Fruit fly (Drosophila melanogaster) whole organism, adult: ENCODE results near the gene CG8925.

Experiments used
- CG11617 ChIP-seq: fragments of 200-800 bp; sonication (Bioruptor generic); optimal IDR thresholded peaks from 2 replicates; lab custom pipeline; 2017; ENCODE audit warnings: mild to moderate bottlenecking, missing biosample characterization, missing genetic modification reagents, missing genetic modification characterization
- CG12768 ChIP-seq: fragments of 200-800 bp; sonication (Bioruptor generic); optimal IDR thresholded peaks from 2 replicates; lab custom pipeline; 2017; ENCODE audit warnings: missing biosample characterization, missing genetic modification characterization, mild to moderate bottlenecking, moderate library complexity, missing genetic modification reagents
- CG14711 ChIP-seq: fragments of 200-800 bp; sonication (Bioruptor generic); optimal IDR thresholded peaks from 2 replicates; lab custom pipeline; 2018; ENCODE audit warnings: missing biosample characterization, mild to moderate bottlenecking, missing genetic modification characterization, moderate library complexity
- CG1620 ChIP-seq: fragments of 200-800 bp; sonication (Bioruptor generic); optimal IDR thresholded peaks from 2 replicates; lab custom pipeline; 2016; ENCODE audit warnings: missing biosample characterization, missing genetic modification characterization
- CG33017 ChIP-seq: fragments of 200-800 bp; sonication (Bioruptor generic); optimal IDR thresholded peaks from 2 replicates; lab custom pipeline; 2018; ENCODE audit warnings: missing biosample characterization, mild to moderate bottlenecking, missing genetic modification characterization, moderate library complexity
- CG5204 ChIP-seq: fragments of 200-800 bp; sonication (Bioruptor generic); optimal IDR thresholded peaks from 2 replicates; lab custom pipeline; 2016; ENCODE audit warnings: missing biosample characterization, missing genetic modification characterization
- CG7045 ChIP-seq: fragments of 200-800 bp; sonication (Bioruptor generic); optimal IDR thresholded peaks from 2 replicates; lab custom pipeline; 2017; ENCODE audit warnings: missing biosample characterization, mild to moderate bottlenecking, missing genetic modification characterization
- CG7101 ChIP-seq: fragments of 200-800 bp; sonication (Bioruptor generic); optimal IDR thresholded peaks from 2 replicates; lab custom pipeline; 2018; ENCODE audit warnings: missing biosample characterization, mild to moderate bottlenecking, missing genetic modification characterization, moderate library complexity
- Clk ChIP-seq: fragments of 200-800 bp; sonication (Bioruptor generic); optimal IDR thresholded peaks from 2 replicates; lab custom pipeline; 2017; ENCODE audit warnings: missing biosample characterization, missing genetic modification characterization
- Crg-1 ChIP-seq: fragments of 200-800 bp; sonication (Bioruptor generic); optimal IDR thresholded peaks from 2 replicates; lab custom pipeline; 2016; ENCODE audit warnings: missing biosample characterization, missing genetic modification characterization
- Hr96 ChIP-seq: fragments of 200-800 bp; sonication (Bioruptor generic); optimal IDR thresholded peaks from 2 replicates; lab custom pipeline; 2016; ENCODE audit warnings: missing biosample characterization, missing genetic modification characterization
- Mnt ChIP-seq: fragments of 200-800 bp; sonication (Bioruptor generic); optimal IDR thresholded peaks from 2 replicates; lab custom pipeline; 2016; ENCODE audit warnings: missing biosample characterization, mild to moderate bottlenecking, missing genetic modification characterization
- bab1 ChIP-seq: fragments of 200-800 bp; sonication (Bioruptor generic); optimal IDR thresholded peaks from 3 replicates; lab custom pipeline; 2019; ENCODE audit warnings: missing biosample characterization, mild to moderate bottlenecking, missing genetic modification characterization, moderate library complexity
- cic ChIP-seq: fragments of 200-800 bp; sonication (Bioruptor generic); optimal IDR thresholded peaks from 2 replicates; lab custom pipeline; 2017; ENCODE audit warnings: missing biosample characterization, mild to moderate bottlenecking, missing genetic modification characterization, moderate library complexity
- cnc ChIP-seq, 2 experiments: fragments of >200 bp; optimal IDR thresholded peaks; 2 replicates each; lab custom pipeline; 2017
- kay ChIP-seq: fragments of 200-800 bp; sonication (Bioruptor generic); peaks from one replicate; lab custom pipeline; 2016; ENCODE audit warnings: missing biosample characterization, missing genetic modification characterization, borderline replicate concordance
- ovo ChIP-seq: fragments of 200-800 bp; sonication (Bioruptor generic); optimal IDR thresholded peaks from 2 replicates; lab custom pipeline; 2016; ENCODE audit warnings: missing biosample characterization, missing genetic modification characterization
- pad ChIP-seq: fragments of 200-800 bp; sonication (Bioruptor generic); optimal IDR thresholded peaks from 3 replicates; lab custom pipeline; 2017; ENCODE audit warnings: missing biosample characterization, missing genetic modification characterization, mild to moderate bottlenecking, moderate library complexity, missing genetic modification reagents
- tj ChIP-seq: fragments of 200-800 bp; sonication (Bioruptor generic); optimal IDR thresholded peaks from 3 replicates; lab custom pipeline; 2017; ENCODE audit warnings: missing biosample characterization, mild to moderate bottlenecking, missing genetic modification characterization, moderate library complexity
- toe ChIP-seq: fragments of 200-800 bp; sonication (Bioruptor generic); optimal IDR thresholded peaks from 2 replicates; lab custom pipeline; 2016; ENCODE audit warnings: missing biosample characterization, missing genetic modification characterization

Gene CG8925

DNA sequence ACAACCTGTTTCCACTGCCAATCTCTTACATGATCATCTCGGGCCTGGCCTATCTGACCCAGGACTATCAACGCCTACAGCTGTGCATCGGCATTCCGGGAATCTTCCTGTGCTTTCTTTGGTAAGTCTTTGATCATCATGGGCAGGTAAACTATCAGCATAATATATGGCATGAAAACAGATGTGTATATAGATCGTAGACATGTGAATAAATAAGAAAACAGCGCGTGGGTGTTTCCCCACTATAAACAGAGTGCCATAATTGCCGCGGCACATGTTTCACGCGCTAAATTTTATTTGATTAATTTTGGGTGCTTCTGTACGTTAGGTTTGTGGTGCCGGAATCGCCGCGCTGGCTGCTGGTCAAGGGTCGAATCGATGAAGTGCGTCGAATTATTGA is 3.7 kb upstream of the CG8925 start:
- TF ChIP-seq CG5204 (GFP tag; lab: Kevin White, UChicago) = no peak
- TF ChIP-seq bab1 = no peak
- no peak for TF ChIP-seq CG7045 (GFP tag; lab: Kevin White, UChicago)
- no peak for TF ChIP-seq CG1620 (GFP tag; lab: Kevin White, UChicago)
- no peak for TF ChIP-seq cnc (optimal IDR thresholded peaks at IDR 0.05; lab: Kevin White, UChicago)
- TF ChIP-seq ovo (GFP tag; lab: Kevin White, UChicago) = no peak
- no peak for TF ChIP-seq Hr96
- TF ChIP-seq cic (GFP tag; lab: Kevin White, UChicago) = no peak
- TF ChIP-seq CG11617 = no peak

DNA sequence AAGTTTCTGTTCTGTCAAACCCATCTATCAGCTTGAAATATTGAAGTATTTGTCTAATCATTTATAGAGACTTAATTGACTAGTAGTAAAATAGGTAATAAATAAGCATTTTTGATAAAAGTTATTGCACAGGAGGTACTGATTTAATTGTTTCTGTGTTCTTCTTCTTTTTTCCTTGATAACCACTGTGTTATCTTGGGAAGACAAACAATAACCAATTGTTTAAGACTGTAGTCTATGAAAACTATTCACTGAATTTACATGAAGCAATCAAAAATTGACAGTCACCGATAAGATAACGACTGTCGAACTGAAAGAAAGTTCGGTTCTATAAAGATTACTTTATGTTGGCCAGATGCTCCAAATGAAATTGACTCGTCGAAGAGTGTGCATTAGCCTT is 1.7 kb downstream of the CG8925 start:
- TF ChIP-seq CG7045 (GFP tag; lab: Kevin White, UChicago) (no peak), CG5204 (GFP tag; lab: Kevin White, UChicago) (no peak), cic (GFP tag; lab: Kevin White, UChicago) (no peak), CG11617 (no peak), Clk (GFP tag; lab: Kevin White, UChicago) (no peak), Crg-1 (GFP tag; lab: Kevin White, UChicago) (no peak), CG12768 (GFP tag; lab: Kevin White, UChicago) (no peak), bab1 (no peak), CG33017 (tag; lab: Kevin White, UChicago) (no peak), Mnt (GFP tag; lab: Kevin White, UChicago) (no peak), CG7101 (tag; lab: Kevin White, UChicago) (no peak), tj (GFP tag; lab: Kevin White, UChicago) (no peak), toe (GFP tag; lab: Kevin White, UChicago) (no peak), Hr96 (no peak), CG14711 (no peak), ovo (GFP tag; lab: Kevin White, UChicago) (no peak), cnc (optimal IDR thresholded peaks at IDR 0.05; lab: Kevin White, UChicago) (no peak), CG1620 (GFP tag; lab: Kevin White, UChicago) (no peak), pad (GFP tag; lab: Kevin White, UChicago) (no peak), kay (GFP tag; lab: Kevin White, UChicago) (no peak)

- TF ChIP-seq Clk (GFP tag; lab: Kevin White, UChicago) (no peak), CG7101 (tag; lab: Kevin White, UChicago) (no peak)
Observed at dm6 chr3R:16176526-16176925, 4.7 kb downstream of the CG8925 start.

DNA sequence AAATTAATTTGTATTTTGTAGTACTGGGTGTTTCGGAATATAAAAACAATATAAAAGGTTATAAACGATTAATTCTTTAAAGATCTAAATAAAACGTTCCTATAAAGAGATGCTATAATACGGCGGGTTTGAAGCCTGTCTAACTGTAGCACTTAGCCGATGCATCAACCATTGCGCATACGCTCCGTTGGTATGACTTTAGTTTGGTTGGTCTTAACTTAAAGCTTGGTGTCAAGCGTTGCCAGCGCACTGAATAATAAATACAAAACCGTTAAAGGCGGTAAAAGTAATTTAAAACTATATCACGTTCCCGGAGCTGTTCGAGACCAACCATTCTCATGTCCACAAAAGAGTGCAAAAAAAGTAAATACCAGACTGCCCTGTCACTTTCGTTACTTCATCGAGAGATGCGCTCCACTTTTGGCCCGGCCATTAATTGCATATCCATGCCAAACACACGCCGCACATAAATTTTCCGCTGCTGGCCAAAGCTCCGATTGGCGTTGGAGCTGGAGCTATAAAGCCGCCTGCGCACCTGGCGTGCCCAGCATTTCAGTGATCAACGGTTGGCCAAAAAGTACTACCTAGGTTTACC is 8.8 kb downstream of the CG8925 start, which contains the start of gene CG8927:
Gene CG8927, plus strand, starts transcription at position 545 of the 595 bp plus-strand sequence.
- TF ChIP-seq toe (GFP tag; lab: Kevin White, UChicago) (no peak), Hr96 (no peak), CG11617 (no peak), cnc (optimal IDR thresholded peaks at IDR 0.05; lab: Kevin White, UChicago) (no peak), CG33017 (tag; lab: Kevin White, UChicago) (no peak), CG5204 (GFP tag; lab: Kevin White, UChicago) (no peak), CG7045 (GFP tag; lab: Kevin White, UChicago) (no peak), pad (GFP tag; lab: Kevin White, UChicago) (no peak), tj (GFP tag; lab: Kevin White, UChicago) (no peak), CG1620 (GFP tag; lab: Kevin White, UChicago) (no peak), CG7101 (tag; lab: Kevin White, UChicago) (no peak), ovo (GFP tag; lab: Kevin White, UChicago) (no peak), bab1 (no peak), Crg-1 (GFP tag; lab: Kevin White, UChicago) (no peak), CG12768 (GFP tag; lab: Kevin White, UChicago) (no peak), cic (GFP tag; lab: Kevin White, UChicago) (no peak), kay (GFP tag; lab: Kevin White, UChicago) (no peak), Mnt (GFP tag; lab: Kevin White, UChicago) (no peak), Clk (GFP tag; lab: Kevin White, UChicago) (no peak), CG14711 (no peak)

DNA sequence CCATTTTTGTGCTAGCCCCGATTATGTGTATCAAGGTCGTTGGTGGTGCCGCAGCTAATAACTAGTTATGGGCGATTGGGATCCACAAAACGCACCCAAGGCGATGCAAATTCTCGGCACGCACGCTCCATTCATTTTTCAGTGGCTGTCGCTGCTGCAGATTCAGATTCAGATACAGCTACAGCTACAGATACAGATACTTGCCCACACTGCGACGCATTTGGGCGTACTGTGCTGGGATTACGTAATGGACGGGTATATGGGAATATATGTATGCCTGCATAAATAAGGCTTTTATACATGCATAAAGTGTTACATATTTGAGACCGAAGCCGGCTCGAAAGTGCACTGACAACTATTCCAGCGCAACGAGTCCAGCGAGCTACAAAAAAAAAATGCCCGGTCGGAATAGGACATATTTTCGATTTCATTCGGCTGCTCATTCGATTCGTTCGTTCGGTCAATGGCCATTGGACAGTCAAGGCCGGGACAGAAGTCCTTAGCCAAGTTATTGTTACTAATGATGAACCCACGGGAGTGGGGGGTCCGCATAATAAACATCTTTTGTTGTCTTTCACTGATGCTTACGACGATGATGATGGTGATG is 10.6 kb downstream of the CG8925 start:
- TF ChIP-seq Mnt (GFP tag; lab: Kevin White, UChicago) (no peak), cnc (optimal IDR thresholded peaks at IDR 0.05; lab: Kevin White, UChicago) (no peak), kay (GFP tag; lab: Kevin White, UChicago) (no peak), bab1 (no peak), CG11617 (no peak), Hr96 (no peak), CG7101 (tag; lab: Kevin White, UChicago) (no peak), Crg-1 (GFP tag; lab: Kevin White, UChicago) (no peak), toe (GFP tag; lab: Kevin White, UChicago) (no peak), CG5204 (GFP tag; lab: Kevin White, UChicago) (no peak), cic (GFP tag; lab: Kevin White, UChicago) (no peak), CG7045 (GFP tag; lab: Kevin White, UChicago) (no peak), pad (GFP tag; lab: Kevin White, UChicago) (no peak), Clk (GFP tag; lab: Kevin White, UChicago) (no peak), ovo (GFP tag; lab: Kevin White, UChicago) (no peak), tj (GFP tag; lab: Kevin White, UChicago) (no peak), CG33017 (tag; lab: Kevin White, UChicago) (no peak)
